Fruit fly (Drosophila melanogaster): ENCODE data around the gene ftz-f1.

DNA sequence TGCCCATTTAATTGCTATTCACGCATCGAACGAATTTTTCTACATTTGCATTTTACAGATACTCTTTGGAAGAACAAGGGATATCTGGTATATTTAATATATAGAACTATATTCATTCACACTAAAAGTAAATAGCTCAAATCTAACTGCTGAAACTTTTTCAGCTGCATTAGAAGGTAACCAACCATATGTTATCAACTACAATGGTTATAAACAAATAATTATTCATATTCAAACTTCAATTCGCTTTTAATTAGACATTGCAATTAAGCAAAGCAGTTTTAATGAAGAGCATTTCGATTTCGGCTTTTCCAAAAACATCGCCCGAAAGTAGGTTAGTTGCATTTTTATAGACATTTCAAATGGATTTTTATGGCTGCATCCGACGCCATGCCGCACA, 4.7 kb downstream of the ftz-f1 start:
- TF ChIP-seq Sox14 (GFP tag; optimal IDR thresholded peaks at IDR 0.05) (no peak), Sox15 (GFP tag; optimal IDR thresholded peaks at IDR 0.05) (no peak), fd59A (GFP tag; optimal IDR thresholded peaks at IDR 0.05) (no peak), spab (GFP tag; optimal IDR thresholded peaks at IDR 0.05) (no peak), Lpt (GFP tag; optimal IDR thresholded peaks at IDR 0.05) (no peak)

Data from whole organism, prepupa.